Worm (Caenorhabditis elegans) whole organism, late embryonic: ENCODE measurements around the gene F28C6.10.

Source experiments
- C08G9.2 ChIP-seq: sonication (generic microtip); optimal IDR thresholded peaks from 2 replicates; lab custom pipeline; 2016; ENCODE audit warnings: mild to moderate bottlenecking, missing genetic modification characterization, moderate library complexity, missing compliant biosample characterization
- K02D7.2 ChIP-seq: sonication (generic microtip); optimal IDR thresholded peaks from 2 replicates; lab custom pipeline; 2017; ENCODE audit warnings: mild to moderate bottlenecking, missing genetic modification characterization, missing compliant biosample characterization
- ceh-2 ChIP-seq: sonication (generic microtip); optimal IDR thresholded peaks from 2 replicates; lab custom pipeline; 2016; ENCODE audit warnings: missing genotype, missing genetic modification characterization, missing compliant biosample characterization
- ceh-24 ChIP-seq: sonication (generic microtip); optimal IDR thresholded peaks from 2 replicates; lab custom pipeline; 2016; ENCODE audit warnings: mild to moderate bottlenecking, missing genetic modification characterization, missing compliant biosample characterization
- ceh-30 ChIP-seq: fragments of 150-350 bp; optimal IDR thresholded peaks from 2 replicates; lab custom pipeline; 2014; ENCODE audit warnings: missing biosample characterization, missing genetic modification characterization
- che-1 ChIP-seq: sonication (generic microtip); optimal IDR thresholded peaks from 2 replicates; lab custom pipeline; 2016; ENCODE audit warnings: mild to moderate bottlenecking, missing genetic modification characterization, missing compliant biosample characterization
- dmd-4 ChIP-seq: sonication (generic microtip); optimal IDR thresholded peaks from 2 replicates; lab custom pipeline; 2016; ENCODE audit warnings: borderline replicate concordance, missing genetic modification characterization, missing compliant biosample characterization
- dve-1 ChIP-seq: sonication (generic microtip); optimal IDR thresholded peaks from 2 replicates; lab custom pipeline; 2017; ENCODE audit warnings: antibody characterized with exemption, mild to moderate bottlenecking, missing genetic modification characterization, missing compliant biosample characterization
- elt-2 ChIP-seq: sonication (generic microtip); optimal IDR thresholded peaks from 2 replicates; lab custom pipeline; 2016; ENCODE audit warnings: missing genetic modification reagents, missing genetic modification characterization, missing compliant biosample characterization
- elt-4 ChIP-seq: sonication (generic microtip); optimal IDR thresholded peaks from 2 replicates; lab custom pipeline; 2016; ENCODE audit warnings: missing genetic modification characterization, missing compliant biosample characterization
- eyg-1 ChIP-seq: sonication (generic microtip); optimal IDR thresholded peaks from 2 replicates; lab custom pipeline; 2016; ENCODE audit warnings: missing genotype, missing genetic modification characterization, missing compliant biosample characterization
- fkh-6 ChIP-seq: sonication (generic microtip); optimal IDR thresholded peaks from 2 replicates; lab custom pipeline; 2016; ENCODE audit warnings: missing genetic modification characterization, missing compliant biosample characterization
- hlh-13 ChIP-seq: fragments of 200-800 bp; sonication (Bioruptor generic); optimal IDR thresholded peaks from 2 replicates; lab custom pipeline; 2018; ENCODE audit warnings: mild to moderate bottlenecking, missing genetic modification characterization, missing compliant biosample characterization
- hlh-15 ChIP-seq: sonication (generic microtip); optimal IDR thresholded peaks from 2 replicates; lab custom pipeline; 2016; ENCODE audit warnings: missing genetic modification characterization, missing compliant biosample characterization
- hlh-6 ChIP-seq: sonication (generic microtip); optimal IDR thresholded peaks from 2 replicates; lab custom pipeline; 2016; ENCODE audit warnings: missing genotype, missing genetic modification characterization, missing compliant biosample characterization
- lin-11 ChIP-seq: fragments of 200-800 bp; sonication (Bioruptor generic); optimal IDR thresholded peaks from 2 replicates; lab custom pipeline; 2018; ENCODE audit warnings: mild to moderate bottlenecking, missing genetic modification characterization, missing compliant biosample characterization
- nfya-1 ChIP-seq: sonication (generic microtip); optimal IDR thresholded peaks from 2 replicates; lab custom pipeline; 2017; ENCODE audit warnings: missing genetic modification characterization, mild to moderate bottlenecking, missing compliant biosample characterization, antibody characterized with exemption, moderate library complexity
- nhr-11 ChIP-seq: fragments of 150-350 bp; optimal IDR thresholded peaks from 2 replicates; lab custom pipeline; 2014; ENCODE audit warnings: missing biosample characterization, missing genetic modification characterization
- npax-4 ChIP-seq: sonication (generic microtip); optimal IDR thresholded peaks from 2 replicates; lab custom pipeline; 2016; ENCODE audit warnings: missing genetic modification characterization, missing compliant biosample characterization
- odd-2 ChIP-seq: sonication (generic microtip); optimal IDR thresholded peaks from 2 replicates; lab custom pipeline; 2017; ENCODE audit warnings: antibody characterized with exemption, mild to moderate bottlenecking, missing genetic modification characterization, missing compliant biosample characterization
- pha-4 ChIP-seq: fragments of 150-350 bp; optimal IDR thresholded peaks from 2 replicates; lab custom pipeline; 2018; ENCODE audit warnings: missing biosample characterization, missing genetic modification reagents, missing genetic modification characterization
- pqm-1 ChIP-seq: sonication (generic microtip); optimal IDR thresholded peaks from 2 replicates; lab custom pipeline; 2016; ENCODE audit warnings: missing genetic modification characterization, missing compliant biosample characterization
- pros-1 ChIP-seq: fragments of 150-350 bp; optimal IDR thresholded peaks from 2 replicates; lab custom pipeline; 2014; ENCODE audit warnings: missing biosample characterization, missing genetic modification reagents, missing genetic modification characterization
- sox-4 ChIP-seq: sonication (generic microtip); optimal IDR thresholded peaks from 2 replicates; lab custom pipeline; 2017; ENCODE audit warnings: mild to moderate bottlenecking, missing genetic modification characterization, inconsistent platforms, missing compliant biosample characterization
- unc-3 ChIP-seq, 2 experiments: fragments of 200-800 bp in 1 of 2; sonication (Bioruptor generic) in 1 of 2; sonication (generic microtip) in 1 of 2; conservative IDR thresholded peaks in 1 of 2; optimal IDR thresholded peaks in 1 of 2; 2 replicates each; pipeline versions ENCODE4 v1.3.6 to Lab custom; 2016 to 2022; ENCODE audit warnings: missing compliant biosample characterization in 2 of 2, missing genetic modification characterization in 2 of 2, missing genetic modification reagents in 1 of 2
- unc-42 ChIP-seq: sonication (generic microtip); optimal IDR thresholded peaks from 2 replicates; lab custom pipeline; 2016; ENCODE audit warnings: missing genotype, missing genetic modification characterization, missing compliant biosample characterization
- unc-55 ChIP-seq: sonication (generic microtip); optimal IDR thresholded peaks from 2 replicates; lab custom pipeline; 2017; ENCODE audit warnings: missing biosample characterization, missing genetic modification reagents, missing genetic modification characterization
- zip-5 ChIP-seq: sonication (generic microtip); optimal IDR thresholded peaks from 2 replicates; lab custom pipeline; 2016; ENCODE audit warnings: missing genetic modification characterization, missing compliant biosample characterization

The F28C6.10 gene

ce11 chrII:8561227-8561626 lies 46.5 kb upstream of the F28C6.10 start, which contains the start of gene iff-2 (continued):
- TF ChIP-seq pros-1 = peak; percentile 96
- TF ChIP-seq ceh-30 (tag; lab: Kevin White, UChicago) = peak; percentile 39
- TF ChIP-seq odd-2 (tag; lab: Kevin White, UChicago) = peak; percentile 41
- peak; percentile 97 for TF ChIP-seq nfya-1 (tag; lab: Kevin White, UChicago)
- TF ChIP-seq fkh-6 = peak; percentile 68
- TF ChIP-seq unc-3 (GFP tag; conservative IDR thresholded peaks at IDR 0.05; lab: Robert Waterston, UW) = peak; percentile 43; the same call in 1 of the 2 replicates
- TF ChIP-seq unc-3 (tag; optimal IDR thresholded peaks at IDR 0.05; lab: Kevin White, UChicago) = peak; percentile 48
- peak; percentile 73 for TF ChIP-seq pqm-1 (tag; lab: Kevin White, UChicago)
- TF ChIP-seq unc-55 (GFP tag; lab: Kevin White, UChicago) = peak; percentile 86
- TF ChIP-seq eyg-1 (tag; lab: Kevin White, UChicago) = no peak
- no peak for TF ChIP-seq ceh-24 (tag; lab: Kevin White, UChicago)
- peak; percentile 50 for TF ChIP-seq sox-4 (tag; lab: Kevin White, UChicago)
- no peak for TF ChIP-seq hlh-15 (tag; lab: Kevin White, UChicago)
- TF ChIP-seq npax-4 (tag; lab: Kevin White, UChicago) = no peak
- TF ChIP-seq hlh-13 (GFP tag; lab: Kevin White, UChicago) = no peak
- no peak for TF ChIP-seq elt-4 (tag; lab: Kevin White, UChicago)
- TF ChIP-seq zip-5 (tag; lab: Kevin White, UChicago) = no peak
- peak; percentile 14 for TF ChIP-seq K02D7.2 (tag; lab: Kevin White, UChicago)
- TF ChIP-seq lin-11 (tag; lab: Kevin White, UChicago) = peak; percentile 13
- no peak for TF ChIP-seq che-1 (tag; lab: Kevin White, UChicago)
- TF ChIP-seq elt-2 (tag; lab: Kevin White, UChicago) = peak; percentile 91
- peak; percentile 76 for TF ChIP-seq ceh-2
- TF ChIP-seq pha-4 = no peak

ce11 chrII:8562002-8562401 lies 45.8 kb upstream of the F28C6.10 start, which contains the start of gene F54C9.14:
Gene F54C9.14 (plus strand): TSS chrII:8562302.
- TF ChIP-seq dmd-4 (tag; lab: Kevin White, UChicago) (no peak), nhr-11 (tag; lab: Kevin White, UChicago) (no peak), unc-42 (tag; lab: Kevin White, UChicago) (no peak), C08G9.2 (tag; lab: Kevin White, UChicago) (no peak)
- TF ChIP-seq, all 69 proteins: peak for 0

DNA sequence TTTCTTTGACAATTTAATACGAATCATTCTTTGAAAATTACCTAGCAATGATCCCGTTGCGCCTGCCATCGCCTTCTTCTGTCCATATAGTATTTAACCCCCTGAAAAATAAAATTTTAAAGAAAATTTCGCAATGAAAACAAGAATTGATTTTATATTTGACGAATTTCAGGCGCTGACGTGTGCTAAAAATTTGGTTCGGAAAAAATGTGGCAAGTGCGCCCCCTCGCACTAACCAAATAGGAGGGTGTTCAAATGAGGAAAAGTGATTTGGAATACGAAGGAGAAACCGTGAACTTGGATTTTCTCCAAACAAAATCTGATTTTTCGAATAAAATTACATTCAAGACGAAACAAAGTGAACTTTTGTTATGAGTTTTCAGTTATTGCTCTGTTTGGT lies 41.7 kb upstream of the F28C6.10 start, which contains the start of gene stc-1:
Gene stc-1, minus strand, starts transcription at position 101 of the 400 bp plus-strand sequence.
- TF ChIP-seq elt-2 (tag; lab: Kevin White, UChicago) (peak; percentile 3), pros-1 (no peak)
- TF ChIP-seq, all 69 proteins: peak for 1

- peak; percentile 1 for TF ChIP-seq dve-1 (tag; lab: Kevin White, UChicago)
- TF ChIP-seq pros-1 = no peak
- TF ChIP-seq elt-2 (tag; lab: Kevin White, UChicago) = peak; percentile 74
Measured at ce11 chrII:8566806-8567266, 40.9 kb upstream of the F28C6.10 start, which contains the start of gene F54C9.3. Gene F54C9.3 (minus strand): TSS chrII:8566856.

- peak; percentile 60 for TF ChIP-seq hlh-6 (tag; lab: Kevin White, UChicago)
- TF ChIP-seq zip-5 (tag; lab: Kevin White, UChicago) = no peak
- TF ChIP-seq, all 69 proteins: peak for 1
Measured at ce11 chrII:8568234-8568969, 39.4 kb upstream of the F28C6.10 start.
